Worm (Caenorhabditis elegans) whole organism, late embryonic: ENCODE data around the gene Y66D12A.10.

Source experiments
- C38D4.7 ChIP-seq: fragments of 200-800 bp; sonication (Bioruptor generic); optimal IDR thresholded peaks from 2 replicates; lab custom pipeline; 2018; ENCODE audit warnings: mild to moderate bottlenecking, missing genetic modification characterization, moderate library complexity, missing compliant biosample characterization
- F13H6.1 ChIP-seq: sonication (generic microtip); optimal IDR thresholded peaks from 2 replicates; lab custom pipeline; 2016; ENCODE audit warnings: missing genetic modification characterization, missing compliant biosample characterization
- ama-1 ChIP-seq: fragments of 150-350 bp; optimal IDR thresholded peaks from 2 replicates; lab custom pipeline; 2014
- ceh-19 ChIP-seq: fragments of 200-800 bp; sonication (Bioruptor generic); optimal IDR thresholded peaks from 2 replicates; lab custom pipeline; 2018; ENCODE audit warnings: mild to moderate bottlenecking, missing genetic modification characterization, missing compliant biosample characterization
- ceh-9 ChIP-seq: sonication (generic microtip); optimal IDR thresholded peaks from 2 replicates; lab custom pipeline; 2016; ENCODE audit warnings: mild to moderate bottlenecking, missing genetic modification characterization, inconsistent platforms, missing compliant biosample characterization
- fkh-10 ChIP-seq: fragments of 150-350 bp; optimal IDR thresholded peaks from 2 replicates; lab custom pipeline; 2014; ENCODE audit warnings: missing biosample characterization, missing genetic modification reagents, missing genetic modification characterization
- gmeb-2 ChIP-seq: sonication (generic microtip); optimal IDR thresholded peaks from 2 replicates; lab custom pipeline; 2016; ENCODE audit warnings: missing genetic modification characterization, inconsistent platforms, missing compliant biosample characterization
- hlh-30 ChIP-seq: sonication (generic microtip); optimal IDR thresholded peaks from 2 replicates; lab custom pipeline; 2017; ENCODE audit warnings: antibody characterized with exemption, missing genetic modification characterization, missing compliant biosample characterization; ENCODE audit not compliant: insufficient read depth
- nfya-1 ChIP-seq: sonication (generic microtip); optimal IDR thresholded peaks from 2 replicates; lab custom pipeline; 2017; ENCODE audit warnings: missing genetic modification characterization, mild to moderate bottlenecking, missing compliant biosample characterization, antibody characterized with exemption, moderate library complexity
- npax-4 ChIP-seq: sonication (generic microtip); optimal IDR thresholded peaks from 2 replicates; lab custom pipeline; 2016; ENCODE audit warnings: missing genetic modification characterization, missing compliant biosample characterization
- pax-1 ChIP-seq: fragments of 150-350 bp; optimal IDR thresholded peaks from 2 replicates; lab custom pipeline; 2014; ENCODE audit warnings: missing biosample characterization, missing genetic modification characterization
- sox-2 ChIP-seq: fragments of 200-800 bp; sonication (Bioruptor generic); IDR thresholded peaks from 2 replicates; pipeline ENCODE4 v1.3.6; 2022; ENCODE audit warnings: missing genetic modification reagents, missing genetic modification characterization, missing compliant biosample characterization
- sox-4 ChIP-seq: sonication (generic microtip); optimal IDR thresholded peaks from 2 replicates; lab custom pipeline; 2017; ENCODE audit warnings: mild to moderate bottlenecking, missing genetic modification characterization, inconsistent platforms, missing compliant biosample characterization
- tbx-2 ChIP-seq: sonication (generic microtip); optimal IDR thresholded peaks from 2 replicates; lab custom pipeline; 2016; ENCODE audit warnings: missing genetic modification characterization, missing compliant biosample characterization

ce11 chrIII:11612371-11612770 lies 46.7 kb downstream of the Y66D12A.10 start, which contains the start of the genes Y66A7A.9 and Y66A7A.4:
- TF ChIP-seq tbx-2 (tag; lab: Kevin White, UChicago) (no peak), sox-4 (no peak), C38D4.7 (GFP tag; lab: Kevin White, UChicago) (no peak), F13H6.1 (tag; lab: Kevin White, UChicago) (no peak), ceh-19 (GFP tag; lab: Kevin White, UChicago) (no peak), sox-2 (GFP tag; lab: Robert Waterston, UW) (no peak), ceh-9 (no peak), nfya-1 (tag; lab: Kevin White, UChicago) (no peak), npax-4 (tag; lab: Kevin White, UChicago) (no peak), hlh-30 (tag; lab: Kevin White, UChicago) (no peak), gmeb-2 (tag; lab: Kevin White, UChicago) (no peak), ama-1 (no peak), fkh-10 (no peak), pax-1 (tag; lab: Kevin White, UChicago) (no peak)
